Fruit fly (Drosophila melanogaster) Kc167 (cell line): ENCODE data around the gene tctn.

ENCODE experiments used
- psq ChIP-seq: fragments of >200 bp; optimal IDR thresholded peaks from 2 replicates; lab custom pipeline; 2017; ENCODE audit warnings: missing external identifiers
- ttk ChIP-seq: sonication (Bioruptor generic); optimal IDR thresholded peaks from 2 replicates; lab custom pipeline; 2017; ENCODE audit warnings: missing external identifiers

DNA sequence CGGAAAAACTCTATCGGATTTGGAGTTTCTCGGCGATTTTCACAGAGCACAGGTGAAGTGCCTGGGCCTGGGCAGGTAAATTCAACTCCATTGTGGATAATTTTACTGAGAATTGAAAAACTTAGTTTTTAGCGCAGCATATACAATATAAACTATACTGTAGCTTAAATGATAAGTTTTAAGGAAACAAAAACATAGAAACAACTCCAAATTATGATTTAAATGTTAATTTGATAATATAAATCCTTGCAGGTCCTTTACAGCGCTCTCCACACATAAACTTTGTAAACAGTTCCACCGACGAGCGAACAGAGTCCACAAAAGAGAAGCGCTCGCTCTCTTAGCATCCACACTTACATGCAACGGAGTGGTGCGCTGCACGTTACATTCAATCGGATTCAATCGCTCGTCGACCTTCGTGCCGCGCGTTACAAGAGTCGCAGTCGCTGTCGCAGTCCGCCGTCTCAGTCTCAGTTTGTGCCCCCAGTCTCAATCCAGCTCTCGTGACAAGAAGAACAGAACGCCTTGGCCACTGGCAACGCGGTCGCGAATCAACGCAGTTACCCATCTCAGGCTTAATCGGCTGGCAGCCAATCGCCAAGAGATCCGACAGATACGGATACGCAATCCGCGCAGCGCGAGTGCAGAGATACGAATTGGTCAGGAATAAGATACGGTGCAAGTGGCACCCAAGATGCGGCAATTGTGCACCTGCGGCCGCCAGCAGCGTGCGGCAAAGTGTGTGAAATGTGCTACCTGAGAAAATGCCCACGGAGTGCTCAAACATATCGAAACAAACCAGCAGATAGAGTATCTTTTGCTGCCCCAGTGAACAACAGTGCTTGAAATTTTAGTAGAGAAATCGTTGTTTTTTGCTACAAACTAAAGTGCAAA lies 48.5 kb upstream of the tctn start, which contains the start of gene smal:
- no peak for TF ChIP-seq psq
- no peak for TF ChIP-seq ttk (lab: Kevin White, UChicago)
